Fruit fly (Drosophila melanogaster): ENCODE results near the gene CG6244.

Gene CG6244

DNA sequence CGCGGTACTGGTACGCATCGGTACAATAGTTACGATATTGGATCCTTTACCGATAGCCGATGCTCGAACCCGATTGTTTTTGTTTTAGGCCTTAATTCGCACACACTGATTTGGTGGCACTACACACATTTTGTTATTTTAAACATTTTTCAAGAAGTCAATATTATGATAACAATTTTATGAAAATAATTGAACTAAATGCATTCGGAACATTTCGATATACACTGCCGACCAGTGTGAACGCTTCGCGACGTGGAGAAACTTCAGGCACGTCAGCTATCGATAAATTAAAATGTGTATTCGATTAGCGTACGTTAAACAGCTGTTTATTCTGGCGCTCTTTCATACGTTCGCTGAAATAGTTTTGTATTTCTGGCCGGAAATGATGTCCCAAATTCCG, 24.0 kb downstream of the CG6244 start, which contains the start of gene CG12713 (continued):
- TF ChIP-seq mirr (GFP tag; optimal IDR thresholded peaks at IDR 0.05) = no peak
- no peak for TF ChIP-seq Mes4 (GFP tag; optimal IDR thresholded peaks at IDR 0.05)
- no peak for TF ChIP-seq Hr78 (GFP tag; optimal IDR thresholded peaks at IDR 0.05)
- no peak for TF ChIP-seq H2.0 (GFP tag; IDR thresholded peaks at IDR 0.05)
- no peak for TF ChIP-seq bcd (GFP tag; optimal IDR thresholded peaks at IDR 0.05)
- TF ChIP-seq CG32772 (GFP tag; IDR thresholded peaks at IDR 0.05) = no peak
- TF ChIP-seq shn (GFP tag; optimal IDR thresholded peaks at IDR 0.05) = no peak
- no peak for TF ChIP-seq hth (optimal IDR thresholded peaks at IDR 0.05)
- no peak for TF ChIP-seq Gug (GFP tag; IDR thresholded peaks at IDR 0.05)
- no peak for TF ChIP-seq chm (GFP tag; IDR thresholded peaks at IDR 0.05)
- TF ChIP-seq Ets65A (GFP tag) = peak; percentile 5
- peak; percentile 76 for TF ChIP-seq CG17186 (GFP tag; optimal IDR thresholded peaks at IDR 0.05)
- TF ChIP-seq CG5180 (GFP tag; optimal IDR thresholded peaks at IDR 0.05) = no peak
- no peak for TF ChIP-seq NC2α (GFP tag; optimal IDR thresholded peaks at IDR 0.05)
- no peak for TF ChIP-seq ab (GFP tag; optimal IDR thresholded peaks at IDR 0.05)
- no peak for TF ChIP-seq Oli (tag; optimal IDR thresholded peaks at IDR 0.05)
- peak; percentile 15 for TF ChIP-seq chn (GFP tag; optimal IDR thresholded peaks at IDR 0.05)
- TF ChIP-seq Usf (GFP tag; optimal IDR thresholded peaks at IDR 0.05) = no peak
- peak; percentile 13 for TF ChIP-seq her (GFP tag; optimal IDR thresholded peaks at IDR 0.05)
- TF ChIP-seq CG7963 (GFP tag; IDR thresholded peaks at IDR 0.05; ENCODE audit: partially characterized antibody) = peak; percentile 82
- no peak for TF ChIP-seq CG10565 (GFP tag; optimal IDR thresholded peaks at IDR 0.05)
- peak; percentile 19 for TF ChIP-seq D19A (tag; optimal IDR thresholded peaks at IDR 0.05)
- TF ChIP-seq bsh (GFP tag; optimal IDR thresholded peaks at IDR 0.05) = no peak
- no peak for TF ChIP-seq psq (GFP tag; optimal IDR thresholded peaks at IDR 0.05)
- TF ChIP-seq CG14710 (tag; optimal IDR thresholded peaks at IDR 0.05) = peak; percentile 86
- TF ChIP-seq Sry-δ (GFP tag; optimal IDR thresholded peaks at IDR 0.05) = peak; percentile 83
- TF ChIP-seq Poxn (GFP tag; IDR thresholded peaks at IDR 0.05) = no peak
- TF ChIP-seq pros (GFP tag; optimal IDR thresholded peaks at IDR 0.05) = no peak
- no peak for TF ChIP-seq Chrac-16 (GFP tag; optimal IDR thresholded peaks at IDR 0.05)
- TF ChIP-seq sim (GFP tag; IDR thresholded peaks at IDR 0.05) = no peak
- TF ChIP-seq dan (GFP tag; IDR thresholded peaks at IDR 0.05) = no peak
- TF ChIP-seq CG12744 (GFP tag; optimal IDR thresholded peaks at IDR 0.05) = peak; percentile 9
- no peak for TF ChIP-seq CG6813 (GFP tag; optimal IDR thresholded peaks at IDR 0.05)
- no peak for TF ChIP-seq nom (GFP tag; optimal IDR thresholded peaks at IDR 0.05)
- no peak for TF ChIP-seq CG9609 (GFP tag; optimal IDR thresholded peaks at IDR 0.05)
- TF ChIP-seq Scr (GFP tag; IDR thresholded peaks at IDR 0.05; ENCODE audit: partially characterized antibody) = peak; percentile 82
- TF ChIP-seq repo (GFP tag; optimal IDR thresholded peaks at IDR 0.05) = no peak
- TF ChIP-seq CG3065 (GFP tag; optimal IDR thresholded peaks at IDR 0.05) = no peak
- TF ChIP-seq crol (GFP tag; IDR thresholded peaks at IDR 0.05) = no peak
- TF ChIP-seq CG11723 (GFP tag; optimal IDR thresholded peaks at IDR 0.05) = no peak
- no peak for TF ChIP-seq CG1024 (GFP tag; IDR thresholded peaks at IDR 0.05)
- TF ChIP-seq CG4617 (GFP tag; optimal IDR thresholded peaks at IDR 0.05; ENCODE audit: borderline replicate concordance) = peak; percentile 16
- TF ChIP-seq jing (GFP tag; optimal IDR thresholded peaks at IDR 0.05) = no peak
- no peak for TF ChIP-seq CG7745 (tag; optimal IDR thresholded peaks at IDR 0.05)
- no peak for TF ChIP-seq CG17612 (GFP tag; IDR thresholded peaks at IDR 0.05)
- peak; percentile 60 for TF ChIP-seq pita (GFP tag; optimal IDR thresholded peaks at IDR 0.05)
- no peak for TF ChIP-seq CG30431 (GFP tag; optimal IDR thresholded peaks at IDR 0.05)
- peak; percentile 87 for TF ChIP-seq MBD-R2 (GFP tag; IDR thresholded peaks at IDR 0.05)
- no peak for TF ChIP-seq CG14441 (GFP tag; IDR thresholded peaks at IDR 0.05)
- TF ChIP-seq dysf (GFP tag; IDR thresholded peaks at IDR 0.05) = no peak
- TF ChIP-seq Hmr (GFP tag; optimal IDR thresholded peaks at IDR 0.05) = no peak
- peak; percentile 11 for TF ChIP-seq CHES-1-like (GFP tag; optimal IDR thresholded peaks at IDR 0.05)

All from whole organism, embryonic.